Fruit fly (Drosophila melanogaster) whole organism, adult: ENCODE data around the gene CG1529.

Source experiments
- CG11617 ChIP-seq: fragments of 200-800 bp; sonication (Bioruptor generic); optimal IDR thresholded peaks from 2 replicates; lab custom pipeline; 2017; ENCODE audit warnings: mild to moderate bottlenecking, missing biosample characterization, missing genetic modification reagents, missing genetic modification characterization
- CG12768 ChIP-seq: fragments of 200-800 bp; sonication (Bioruptor generic); optimal IDR thresholded peaks from 2 replicates; lab custom pipeline; 2017; ENCODE audit warnings: missing biosample characterization, missing genetic modification characterization, mild to moderate bottlenecking, moderate library complexity, missing genetic modification reagents
- CG14711 ChIP-seq: fragments of 200-800 bp; sonication (Bioruptor generic); optimal IDR thresholded peaks from 2 replicates; lab custom pipeline; 2018; ENCODE audit warnings: missing biosample characterization, mild to moderate bottlenecking, missing genetic modification characterization, moderate library complexity
- Clk ChIP-seq: fragments of 200-800 bp; sonication (Bioruptor generic); optimal IDR thresholded peaks from 2 replicates; lab custom pipeline; 2017; ENCODE audit warnings: missing biosample characterization, missing genetic modification characterization
- Crg-1 ChIP-seq: fragments of 200-800 bp; sonication (Bioruptor generic); optimal IDR thresholded peaks from 2 replicates; lab custom pipeline; 2016; ENCODE audit warnings: missing biosample characterization, missing genetic modification characterization
- Mnt ChIP-seq: fragments of 200-800 bp; sonication (Bioruptor generic); optimal IDR thresholded peaks from 2 replicates; lab custom pipeline; 2016; ENCODE audit warnings: missing biosample characterization, mild to moderate bottlenecking, missing genetic modification characterization
- bab1 ChIP-seq: fragments of 200-800 bp; sonication (Bioruptor generic); optimal IDR thresholded peaks from 3 replicates; lab custom pipeline; 2019; ENCODE audit warnings: missing biosample characterization, mild to moderate bottlenecking, missing genetic modification characterization, moderate library complexity

- TF ChIP-seq bab1 (GFP tag; lab: Kevin White, UChicago) (peak; percentile 85), Clk (GFP tag; lab: Kevin White, UChicago) (peak; percentile 39), CG12768 (GFP tag; lab: Kevin White, UChicago) (peak; percentile 66), CG11617 (peak; percentile 83), CG14711 (tag; lab: Kevin White, UChicago) (peak; percentile 85), Mnt (GFP tag; lab: Kevin White, UChicago) (peak; percentile 71), Crg-1 (GFP tag; lab: Kevin White, UChicago) (no peak)
Observed at dm6 chrX:21042638-21043513, 11.1 kb upstream of the CG1529 start.
